Worm (Caenorhabditis elegans) whole organism, L1 larva: Measurements from ENCODE around the gene Y75B12B.11.

Experiments
- C04F5.9 ChIP-seq: sonication (generic microtip); optimal IDR thresholded peaks from 2 replicates; lab custom pipeline; 2016; ENCODE audit warnings: missing genetic modification characterization, missing compliant biosample characterization
- C16A3.4 ChIP-seq: fragments of 150-350 bp; optimal IDR thresholded peaks from 2 replicates; lab custom pipeline; 2014; ENCODE audit warnings: missing biosample characterization, missing genetic modification characterization
- F16B12.6 ChIP-seq: fragments of 150-350 bp; optimal IDR thresholded peaks from 2 replicates; lab custom pipeline; 2014; ENCODE audit warnings: missing biosample characterization, missing genetic modification characterization
- aha-1 ChIP-seq: fragments of 150-350 bp; optimal IDR thresholded peaks from 2 replicates; lab custom pipeline; 2014; ENCODE audit warnings: missing biosample characterization, missing genetic modification characterization
- blmp-1 ChIP-seq: fragments of 150-350 bp; optimal IDR thresholded peaks from 2 replicates; lab custom pipeline; 2014; ENCODE audit warnings: missing biosample characterization, missing genetic modification characterization
- ceh-63 ChIP-seq: fragments of 200-800 bp; sonication (Bioruptor generic); optimal IDR thresholded peaks from 2 replicates; lab custom pipeline; 2018; ENCODE audit warnings: mild to moderate bottlenecking, missing genetic modification characterization, missing compliant biosample characterization
- ceh-82 ChIP-seq, 3 experiments: fragments of 150-350 bp in 1 of 3; sonication (generic microtip) in 2 of 3; optimal IDR thresholded peaks; 2 replicates each; lab custom pipeline; 2014 to 2017; ENCODE audit warnings: missing biosample characterization in 3 of 3, missing genetic modification characterization in 3 of 3
- ceh-88 ChIP-seq: fragments of 200-800 bp; sonication (Bioruptor generic); IDR thresholded peaks from 2 replicates; pipeline ENCODE4 v1.3.6; 2022; ENCODE audit warnings: missing genetic modification characterization, missing compliant biosample characterization
- dpl-1 ChIP-seq, 3 experiments: fragments of 150-350 bp in 2 of 3; sonication (generic microtip) in 1 of 3; optimal IDR thresholded peaks; 2 replicates each; lab custom pipeline; 2014 to 2017; ENCODE audit warnings: missing biosample characterization in 3 of 3, missing genetic modification characterization in 3 of 3, missing genetic modification reagents in 3 of 3
- dsc-1 ChIP-seq: sonication (generic microtip); optimal IDR thresholded peaks from 2 replicates; lab custom pipeline; 2016; ENCODE audit warnings: mild to moderate bottlenecking, missing genetic modification characterization, missing compliant biosample characterization
- efl-1 ChIP-seq, 4 experiments: fragments of 150-350 bp; optimal IDR thresholded peaks in 3 of 4; peaks in 1 of 4; 1 replicate in 1 of 4; 2 replicates in 3 of 4; lab custom pipeline; 2014; ENCODE audit warnings: missing biosample characterization in 2 of 4, missing genetic modification characterization in 2 of 4, missing genetic modification reagents in 2 of 4
- elt-2 ChIP-seq: sonication (generic microtip); optimal IDR thresholded peaks from 2 replicates; lab custom pipeline; 2016; ENCODE audit warnings: missing genetic modification characterization, mild to moderate bottlenecking, inconsistent platforms, missing compliant biosample characterization, missing genetic modification reagents
- elt-3 ChIP-seq, 6 experiments: fragments of 150-350 bp in 1 of 6; sonication (generic microtip); optimal IDR thresholded peaks; 2 replicates each; lab custom pipeline; 2017 to 2018; ENCODE audit warnings: missing biosample characterization in 6 of 6, missing genetic modification characterization in 6 of 6, inconsistent platforms in 1 of 6
- fos-1 ChIP-seq: fragments of 150-350 bp; optimal IDR thresholded peaks from 2 replicates; lab custom pipeline; 2014; ENCODE audit warnings: missing biosample characterization, missing genetic modification characterization
- hlh-17 ChIP-seq: fragments of 200-800 bp; sonication (Bioruptor generic); optimal IDR thresholded peaks from 2 replicates; lab custom pipeline; 2018; ENCODE audit warnings: missing genetic modification characterization, mild to moderate bottlenecking, missing compliant biosample characterization, moderate library complexity, borderline replicate concordance
- hlh-4 ChIP-seq: sonication (generic microtip); optimal IDR thresholded peaks from 2 replicates; lab custom pipeline; 2016; ENCODE audit warnings: mild to moderate bottlenecking, missing genetic modification characterization, missing compliant biosample characterization
- hpl-2 ChIP-seq: fragments of 150-350 bp; optimal IDR thresholded peaks from 2 replicates; lab custom pipeline; 2014; ENCODE audit warnings: missing biosample characterization, missing genetic modification reagents, missing genetic modification characterization
- jun-1 ChIP-seq: fragments of 150-350 bp; optimal IDR thresholded peaks from 2 replicates; lab custom pipeline; 2014; ENCODE audit warnings: missing biosample characterization, missing genetic modification reagents, missing genetic modification characterization
- lin-14 ChIP-seq: fragments of 200-800 bp; sonication (Bioruptor generic); optimal IDR thresholded peaks from 2 replicates; lab custom pipeline; 2018; ENCODE audit warnings: mild to moderate bottlenecking, missing genetic modification characterization, moderate library complexity, missing compliant biosample characterization
- lir-3 ChIP-seq: sonication (generic microtip); optimal IDR thresholded peaks from 2 replicates; lab custom pipeline; 2016; ENCODE audit warnings: mild to moderate bottlenecking, missing genetic modification characterization, moderate library complexity, missing compliant biosample characterization; ENCODE audit not compliant: poor library complexity
- lsy-2 ChIP-seq, 2 experiments: fragments of 150-350 bp; optimal IDR thresholded peaks; 2 replicates each; lab custom pipeline; 2014; ENCODE audit warnings: missing biosample characterization in 2 of 2, missing genetic modification characterization in 2 of 2
- mdl-1 ChIP-seq, 2 experiments: fragments of 150-350 bp; optimal IDR thresholded peaks; 2 replicates each; lab custom pipeline; 2014 to 2017; ENCODE audit warnings: missing biosample characterization in 2 of 2, missing genetic modification characterization in 2 of 2, inconsistent platforms in 1 of 2
- mef-2 ChIP-seq: fragments of 150-350 bp; optimal IDR thresholded peaks from 2 replicates; lab custom pipeline; 2014; ENCODE audit warnings: missing biosample characterization, missing genetic modification characterization
- nhr-11 ChIP-seq: fragments of 150-350 bp; optimal IDR thresholded peaks from 2 replicates; lab custom pipeline; 2014; ENCODE audit warnings: missing biosample characterization, missing genetic modification characterization
- nhr-12 ChIP-seq: sonication (generic microtip); optimal IDR thresholded peaks from 2 replicates; lab custom pipeline; 2017; ENCODE audit warnings: missing biosample characterization, missing genetic modification characterization
- nhr-20 ChIP-seq: sonication (generic microtip); optimal IDR thresholded peaks from 2 replicates; lab custom pipeline; 2016; ENCODE audit warnings: mild to moderate bottlenecking, missing genetic modification characterization, missing compliant biosample characterization
- nhr-237 ChIP-seq: fragments of 150-350 bp; optimal IDR thresholded peaks from 2 replicates; lab custom pipeline; 2014; ENCODE audit warnings: missing biosample characterization, missing genetic modification characterization
- nhr-28 ChIP-seq: fragments of 150-350 bp; optimal IDR thresholded peaks from 2 replicates; lab custom pipeline; 2014; ENCODE audit warnings: missing biosample characterization, missing genetic modification characterization
- nhr-77 ChIP-seq: fragments of 150-350 bp; optimal IDR thresholded peaks from 2 replicates; lab custom pipeline; 2014; ENCODE audit warnings: missing biosample characterization, missing genetic modification characterization
- nhr-85 ChIP-seq: sonication (generic microtip); peaks from one replicate; lab custom pipeline; 2016; ENCODE audit warnings: missing genetic modification characterization, inconsistent platforms, missing compliant biosample characterization
- pag-3 ChIP-seq: sonication (generic microtip); optimal IDR thresholded peaks from 2 replicates; lab custom pipeline; 2017; ENCODE audit warnings: missing genetic modification characterization, mild to moderate bottlenecking, missing compliant biosample characterization, antibody characterized with exemption, borderline replicate concordance; ENCODE audit not compliant: insufficient read depth
- pax-3 ChIP-seq: fragments of 200-800 bp; sonication (Bioruptor generic); optimal IDR thresholded peaks from 2 replicates; lab custom pipeline; 2018; ENCODE audit warnings: mild to moderate bottlenecking, missing genetic modification characterization, moderate library complexity, missing compliant biosample characterization
- pqm-1 ChIP-seq: sonication (generic microtip); optimal IDR thresholded peaks from 3 replicates; lab custom pipeline; 2017; ENCODE audit warnings: missing biosample characterization, missing genetic modification characterization
- rnt-1 ChIP-seq: sonication (generic microtip); optimal IDR thresholded peaks from 2 replicates; lab custom pipeline; 2016; ENCODE audit warnings: mild to moderate bottlenecking, missing genetic modification characterization, moderate library complexity, missing compliant biosample characterization
- skn-1 ChIP-seq: fragments of 150-350 bp; optimal IDR thresholded peaks from 2 replicates; lab custom pipeline; 2014; ENCODE audit warnings: missing biosample characterization, missing genetic modification characterization
- swsn-7 ChIP-seq: sonication (generic microtip); optimal IDR thresholded peaks from 2 replicates; lab custom pipeline; 2016; ENCODE audit warnings: missing genetic modification characterization, missing compliant biosample characterization
- tlp-1 ChIP-seq: fragments of 150-350 bp; optimal IDR thresholded peaks from 2 replicates; lab custom pipeline; 2014; ENCODE audit warnings: missing biosample characterization, missing genetic modification characterization
- unc-130 ChIP-seq: fragments of 150-350 bp; optimal IDR thresholded peaks from 2 replicates; lab custom pipeline; 2017; ENCODE audit warnings: missing biosample characterization, missing genetic modification characterization, inconsistent platforms
- unc-30 ChIP-seq: sonication (generic microtip); optimal IDR thresholded peaks from 2 replicates; lab custom pipeline; 2017; ENCODE audit warnings: missing biosample characterization, missing genetic modification characterization
- unc-62 ChIP-seq: fragments of 150-350 bp; optimal IDR thresholded peaks from 2 replicates; lab custom pipeline; 2014; ENCODE audit warnings: missing biosample characterization, missing genetic modification reagents, missing genetic modification characterization
- unc-86 ChIP-seq: sonication (generic microtip); optimal IDR thresholded peaks from 2 replicates; lab custom pipeline; 2016; ENCODE audit warnings: missing genetic modification characterization, missing compliant biosample characterization
- vab-15 ChIP-seq: sonication (generic microtip); optimal IDR thresholded peaks from 2 replicates; lab custom pipeline; 2017; ENCODE audit warnings: missing genotype, mild to moderate bottlenecking, missing genetic modification characterization, missing compliant biosample characterization
- zag-1 ChIP-seq: fragments of 150-350 bp; optimal IDR thresholded peaks from 2 replicates; lab custom pipeline; 2014; ENCODE audit warnings: missing biosample characterization, missing genetic modification characterization
- zip-4 ChIP-seq: fragments of 200-800 bp; sonication (Bioruptor generic); optimal IDR thresholded peaks from 2 replicates; lab custom pipeline; 2018; ENCODE audit warnings: mild to moderate bottlenecking, missing genetic modification characterization, moderate library complexity, missing compliant biosample characterization

Y75B12B.11 gene

ce11 chrV:15235661-15236060, 44.6 kb downstream of the Y75B12B.11 start, which contains the start of gene nhr-164:
TSS of gene nhr-164 (minus strand) at chrV:15235761.
- no peak for TF ChIP-seq lin-14 (GFP tag; lab: Kevin White, UChicago)
- TF ChIP-seq fos-1 (tag; lab: Kevin White, UChicago): no peak
- no peak for TF ChIP-seq pag-3
- no peak for TF ChIP-seq nhr-28
- no peak for TF ChIP-seq nhr-20 (tag; lab: Kevin White, UChicago)
- TF ChIP-seq lir-3 (tag; lab: Kevin White, UChicago): no peak
- no peak for TF ChIP-seq mdl-1 (tag; optimal IDR thresholded peaks at IDR 0.05; lab: Kevin White, UChicago)
- TF ChIP-seq lsy-2 (tag; optimal IDR thresholded peaks at IDR 0.05; lab: Kevin White, UChicago): no peak
- TF ChIP-seq hpl-2 (GFP tag; lab: Kevin White, UChicago): no peak
- no peak for TF ChIP-seq elt-2 (tag; lab: Kevin White, UChicago)
- TF ChIP-seq, all 84 proteins: peak for 0

ce11 chrV:15238552-15238951, 47.5 kb downstream of the Y75B12B.11 start, which contains the start of gene srw-12:
TSS of gene srw-12 (minus strand) at chrV:15238652.
- TF ChIP-seq mef-2 (tag; lab: Kevin White, UChicago): no peak
- TF ChIP-seq nhr-12 (tag; lab: Kevin White, UChicago): no peak
- TF ChIP-seq pax-3 (tag; lab: Kevin White, UChicago): no peak
- no peak for TF ChIP-seq efl-1 (optimal IDR thresholded peaks at IDR 0.05; lab: Kevin White, UChicago)
- no peak for TF ChIP-seq efl-1 (GFP tag; optimal IDR thresholded peaks at IDR 0.05 in 1 of 2; lab: Kevin White, UChicago)
- TF ChIP-seq hlh-17 (GFP tag; lab: Kevin White, UChicago): no peak
- no peak for TF ChIP-seq nhr-11 (tag; lab: Kevin White, UChicago)
- no peak for TF ChIP-seq elt-3 (tag; optimal IDR thresholded peaks at IDR 0.05; lab: Kevin White, UChicago)
- no peak for TF ChIP-seq zip-4 (GFP tag; lab: Kevin White, UChicago)
- no peak for TF ChIP-seq swsn-7 (tag; lab: Kevin White, UChicago)
- no peak for TF ChIP-seq hlh-4
- no peak for TF ChIP-seq ceh-63 (GFP tag; lab: Kevin White, UChicago)
- TF ChIP-seq skn-1: no peak
- TF ChIP-seq lsy-2 (tag; optimal IDR thresholded peaks at IDR 0.05; lab: Kevin White, UChicago): no peak
- TF ChIP-seq blmp-1: no peak
- no peak for TF ChIP-seq nhr-85 (tag; lab: Kevin White, UChicago)
- no peak for TF ChIP-seq ceh-88 (GFP tag; lab: Robert Waterston, UW)
- no peak for TF ChIP-seq nhr-20 (tag; lab: Kevin White, UChicago)
- no peak for TF ChIP-seq vab-15
- no peak for TF ChIP-seq unc-130 (tag; lab: Kevin White, UChicago)
- TF ChIP-seq hpl-2 (GFP tag; lab: Kevin White, UChicago): no peak

ce11 chrV:15240215-15240614, 49.1 kb downstream of the Y75B12B.11 start, which contains the start of gene srw-11:
TSS of gene srw-11 (minus strand) at chrV:15240315.
- no peak for TF ChIP-seq pqm-1 (tag; lab: Kevin White, UChicago)
- no peak for TF ChIP-seq C04F5.9
- TF ChIP-seq jun-1 (tag; lab: Kevin White, UChicago): no peak
- no peak for TF ChIP-seq tlp-1 (tag; lab: Kevin White, UChicago)
- no peak for TF ChIP-seq dpl-1 (GFP tag; optimal IDR thresholded peaks at IDR 0.05; lab: Kevin White, UChicago)
- no peak for TF ChIP-seq unc-86

ce11 chrV:15241259-15241658, 50.2 kb downstream of the Y75B12B.11 start, which contains the start of gene chil-12:
TSS of gene chil-12 (plus strand) at chrV:15241559.
- TF ChIP-seq efl-1 (optimal IDR thresholded peaks at IDR 0.05; lab: Kevin White, UChicago): no peak
- no peak for TF ChIP-seq efl-1 (GFP tag; optimal IDR thresholded peaks at IDR 0.05 in 1 of 2; lab: Kevin White, UChicago)
- TF ChIP-seq ceh-82 (tag; optimal IDR thresholded peaks at IDR 0.05; lab: Kevin White, UChicago): no peak
- no peak for TF ChIP-seq unc-62
- TF ChIP-seq zag-1 (tag; lab: Kevin White, UChicago): no peak
- TF ChIP-seq pax-3 (tag; lab: Kevin White, UChicago): no peak
- TF ChIP-seq unc-30: no peak
- no peak for TF ChIP-seq rnt-1 (tag; lab: Kevin White, UChicago)
- no peak for TF ChIP-seq elt-2 (tag; lab: Kevin White, UChicago)
- TF ChIP-seq vab-15: no peak
- TF ChIP-seq aha-1 (tag; lab: Kevin White, UChicago): no peak
- TF ChIP-seq C16A3.4 (tag; lab: Kevin White, UChicago): no peak
- TF ChIP-seq ceh-88 (GFP tag; lab: Robert Waterston, UW): no peak
- TF ChIP-seq dsc-1: no peak
- TF ChIP-seq skn-1: no peak
- no peak for TF ChIP-seq nhr-237 (tag; lab: Kevin White, UChicago)
- TF ChIP-seq F16B12.6 (tag; lab: Kevin White, UChicago): no peak
- no peak for TF ChIP-seq nhr-77 (tag; lab: Kevin White, UChicago)
